Worm (Caenorhabditis elegans): ENCODE measurements around the gene T02H6.4.

T02H6.4 gene

DNA sequence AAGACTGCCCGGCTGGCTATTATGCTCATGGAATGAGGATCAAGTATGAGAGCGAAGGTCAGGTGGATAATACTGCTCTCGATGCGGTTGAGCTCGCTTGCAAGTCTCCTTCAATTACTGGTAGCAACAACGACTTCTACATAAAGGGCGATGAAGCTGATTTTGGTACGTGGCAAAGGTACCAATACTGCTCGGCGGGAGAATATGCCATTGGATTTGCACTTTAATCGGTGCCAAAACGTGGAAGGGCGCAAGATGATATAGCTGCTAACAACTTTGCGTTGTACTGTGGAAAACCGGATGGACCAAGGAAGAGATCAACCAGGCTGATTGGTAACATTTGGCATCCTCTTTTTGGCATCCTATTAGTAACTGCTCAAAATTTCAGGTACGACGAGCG is 22.0 kb upstream of the T02H6.4 start:
- no peak for TF ChIP-seq unc-39 (tag; optimal IDR thresholded peaks at IDR 0.05)
- TF ChIP-seq ham-2 (GFP tag; optimal IDR thresholded peaks at IDR 0.05) = no peak
- TF ChIP-seq elt-3 (tag; optimal IDR thresholded peaks at IDR 0.05) = no peak
- TF ChIP-seq blmp-1 (tag; optimal IDR thresholded peaks at IDR 0.05) = no peak
- TF ChIP-seq lsy-2 (tag; optimal IDR thresholded peaks at IDR 0.05) = no peak
- TF ChIP-seq mep-1 (tag; optimal IDR thresholded peaks at IDR 0.05) = no peak
- TF ChIP-seq sptf-1 (tag; optimal IDR thresholded peaks at IDR 0.05) = no peak
- TF ChIP-seq ceh-39 (tag; optimal IDR thresholded peaks at IDR 0.05) = no peak
- TF ChIP-seq elt-1 (tag; optimal IDR thresholded peaks at IDR 0.05; ENCODE audit: borderline replicate concordance, insufficient read depth) = no peak
- no peak for TF ChIP-seq M03D4.4 (tag; optimal IDR thresholded peaks at IDR 0.05)
- no peak for TF ChIP-seq nhr-2 (tag; optimal IDR thresholded peaks at IDR 0.05)
- TF ChIP-seq sem-2 (GFP tag; optimal IDR thresholded peaks at IDR 0.05) = no peak

- no peak for TF ChIP-seq ceh-83 (GFP tag; optimal IDR thresholded peaks at IDR 0.05)
These were observed 18.8 kb upstream of the T02H6.4 start, which contains the start of gene sri-46 for ce11 chrII:671025-671424. Gene sri-46, minus strand, starts transcription at chrII:671125.

DNA sequence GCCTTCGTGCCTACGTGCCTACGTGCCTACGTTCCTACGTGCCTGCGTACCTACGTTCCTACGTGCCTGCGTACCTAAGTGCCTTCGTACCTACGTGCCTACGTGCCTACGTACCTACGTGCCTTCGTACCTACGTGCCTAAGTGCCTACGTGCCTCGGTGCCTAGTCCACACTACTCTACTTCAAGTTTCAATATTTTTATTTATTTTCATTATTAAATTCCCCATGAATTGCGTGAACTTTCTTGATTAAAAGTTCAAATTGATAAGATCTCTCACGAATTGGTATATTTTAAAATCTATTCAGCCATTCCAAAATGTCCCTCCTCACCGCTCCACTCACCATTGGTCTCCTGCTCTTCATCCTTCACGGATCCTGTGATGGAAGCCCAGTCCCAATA is 15.7 kb upstream of the T02H6.4 start, which contains the start of gene Y39F10C.3:
Y39F10C.3 (plus strand) TSS at position 301 of the 400 bp plus-strand sequence.
- TF ChIP-seq unc-120 (tag; optimal IDR thresholded peaks at IDR 0.05; ENCODE audit: poor library complexity, severe bottlenecking) (no peak), nhr-2 (tag; optimal IDR thresholded peaks at IDR 0.05) (no peak), ceh-43 (GFP tag; optimal IDR thresholded peaks at IDR 0.05) (no peak), ceh-83 (GFP tag; optimal IDR thresholded peaks at IDR 0.05) (no peak), mep-1 (tag; optimal IDR thresholded peaks at IDR 0.05) (no peak), ces-1 (GFP tag; optimal IDR thresholded peaks at IDR 0.05) (no peak), lin-13 (tag; optimal IDR thresholded peaks at IDR 0.05) (no peak), hlh-1 (tag; optimal IDR thresholded peaks at IDR 0.05) (no peak), tbx-8 (GFP tag; optimal IDR thresholded peaks at IDR 0.05) (no peak), sptf-1 (tag; optimal IDR thresholded peaks at IDR 0.05) (no peak), drap-1 (GFP tag; optimal IDR thresholded peaks at IDR 0.05) (no peak), flh-1 (GFP tag; optimal IDR thresholded peaks at IDR 0.05) (no peak), sem-2 (GFP tag; optimal IDR thresholded peaks at IDR 0.05) (no peak)

DNA sequence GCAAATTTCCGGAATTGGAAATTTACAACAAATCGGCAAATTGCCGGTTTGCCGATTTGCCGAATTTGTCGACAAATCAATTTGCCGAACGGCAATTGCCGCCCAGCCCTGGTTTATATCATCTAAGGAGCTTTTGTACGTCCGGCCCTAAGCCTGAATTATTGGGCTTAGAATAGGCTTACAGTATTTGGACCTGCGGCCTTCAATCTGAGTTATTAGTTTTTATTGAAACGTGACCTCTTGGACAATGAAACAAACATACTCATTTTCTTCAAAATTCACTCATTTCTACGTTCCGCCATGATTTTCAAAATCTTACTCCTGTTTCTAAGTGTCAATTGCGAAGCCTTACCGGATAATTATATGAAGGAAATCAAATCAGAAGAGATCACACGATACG is 14.5 kb upstream of the T02H6.4 start, which contains the start of gene Y39F10C.1:
Y39F10C.1 (plus strand) TSS at position 301 of the 400 bp plus-strand sequence.
- no peak for TF ChIP-seq mep-1 (tag; optimal IDR thresholded peaks at IDR 0.05)

- TF ChIP-seq tbx-8 (GFP tag; optimal IDR thresholded peaks at IDR 0.05) (no peak), ztf-11 (tag; optimal IDR thresholded peaks at IDR 0.05) (no peak), nhr-2 (tag; optimal IDR thresholded peaks at IDR 0.05) (no peak), mls-2 (tag; optimal IDR thresholded peaks at IDR 0.05) (no peak), nhr-12 (tag; optimal IDR thresholded peaks at IDR 0.05) (no peak), lin-13 (tag; optimal IDR thresholded peaks at IDR 0.05) (no peak), ces-1 (GFP tag; optimal IDR thresholded peaks at IDR 0.05) (no peak)
These were observed 14.0 kb upstream of the T02H6.4 start for ce11 chrII:675822-676221.

DNA sequence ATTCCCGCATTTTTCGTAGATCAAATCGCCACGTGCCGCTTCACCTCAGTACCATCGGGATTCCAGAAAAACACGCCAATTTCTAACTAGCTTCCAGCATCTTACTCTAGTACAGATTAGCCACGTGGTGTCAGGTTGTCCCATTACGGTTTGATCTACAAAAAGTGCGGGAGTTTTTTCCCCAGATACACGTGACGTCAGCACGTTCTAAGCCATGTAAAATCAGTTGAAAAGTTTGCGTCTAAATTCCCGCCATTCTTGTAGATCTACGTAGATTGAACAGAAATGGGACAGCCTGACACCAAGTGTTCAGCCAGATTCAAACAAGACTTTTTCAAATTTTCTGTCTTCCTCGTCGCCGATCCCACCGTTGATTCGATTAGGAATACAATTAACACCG is 11.3 kb upstream of the T02H6.4 start, which contains the start of gene T02H6.9:
T02H6.9 (plus strand) TSS at position 301 of the 400 bp plus-strand sequence.
- TF ChIP-seq M03D4.4 (tag; optimal IDR thresholded peaks at IDR 0.05) = no peak
- TF ChIP-seq unc-39 (tag; optimal IDR thresholded peaks at IDR 0.05) = no peak
- TF ChIP-seq unc-62 (GFP tag; optimal IDR thresholded peaks at IDR 0.05) = no peak
- no peak for TF ChIP-seq cnd-1 (tag; optimal IDR thresholded peaks at IDR 0.05)
- TF ChIP-seq lin-32 (GFP tag; optimal IDR thresholded peaks at IDR 0.05) = no peak
- no peak for TF ChIP-seq mls-2 (tag; optimal IDR thresholded peaks at IDR 0.05)
- no peak for TF ChIP-seq lin-13 (tag; optimal IDR thresholded peaks at IDR 0.05)

- TF ChIP-seq pha-4 (tag; optimal IDR thresholded peaks at IDR 0.05) (no peak), nhr-28 (tag; optimal IDR thresholded peaks at IDR 0.05) (no peak)
These were observed 9.2 kb upstream of the T02H6.4 start, which contains the start of the genes T02H6.10 and T02H6.8 for ce11 chrII:680612-681011. Gene T02H6.10, minus strand, starts transcription at chrII:680712. Gene T02H6.8, plus strand, starts transcription at chrII:680832.

Measured in whole organism, mixed stage, embryonic.